Worm (Caenorhabditis elegans): ENCODE measurements around the gene C01F6.14.

DNA sequence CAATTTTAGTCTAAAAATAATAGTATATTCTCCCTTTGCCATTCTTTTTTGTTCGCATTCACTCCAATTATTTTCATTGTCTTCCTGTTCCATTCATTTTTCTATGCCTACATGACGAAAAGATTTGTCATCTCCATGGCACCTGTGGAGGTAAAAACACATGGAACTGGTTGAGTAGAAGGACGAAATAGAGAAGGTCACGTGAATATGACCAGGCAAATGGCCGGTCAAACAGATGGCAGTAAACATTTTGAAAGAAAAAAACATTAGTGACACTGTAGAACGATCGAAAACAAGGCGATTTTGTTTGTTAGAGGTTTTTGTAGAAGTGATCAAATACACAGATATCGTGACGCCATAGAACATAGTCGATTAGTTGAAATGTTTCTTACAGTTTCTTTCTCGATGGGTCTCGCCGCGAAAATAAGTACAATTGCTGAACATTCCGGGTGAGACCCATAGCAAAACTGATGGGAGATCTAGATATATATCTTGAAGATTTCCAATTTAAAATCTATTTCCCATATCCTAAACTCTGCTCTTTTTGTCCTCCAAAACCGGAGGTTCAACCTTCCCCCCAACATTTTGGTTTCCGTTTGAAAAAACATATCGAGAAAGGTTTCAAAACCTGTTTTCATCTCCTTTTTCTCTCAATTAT, 13.3 kb downstream of the C01F6.14 start:
- TF ChIP-seq lsy-2 (tag; optimal IDR thresholded peaks at IDR 0.05) = no peak
- TF ChIP-seq mls-2 (tag; optimal IDR thresholded peaks at IDR 0.05) = no peak
- no peak for TF ChIP-seq lin-13 (tag; optimal IDR thresholded peaks at IDR 0.05)
- no peak for TF ChIP-seq sptf-1 (tag; optimal IDR thresholded peaks at IDR 0.05)
- no peak for TF ChIP-seq M03D4.4 (tag; optimal IDR thresholded peaks at IDR 0.05)
- no peak for TF ChIP-seq ztf-11 (tag; optimal IDR thresholded peaks at IDR 0.05)
- no peak for TF ChIP-seq snpc-4 (tag; optimal IDR thresholded peaks at IDR 0.05)
- TF ChIP-seq nhr-12 (tag; optimal IDR thresholded peaks at IDR 0.05) = no peak
- no peak for TF ChIP-seq nhr-28 (tag; optimal IDR thresholded peaks at IDR 0.05)
- TF ChIP-seq elt-3 (tag; optimal IDR thresholded peaks at IDR 0.05) = no peak
- TF ChIP-seq nhr-237 (tag; optimal IDR thresholded peaks at IDR 0.05) = no peak
- no peak for TF ChIP-seq bed-3 (GFP tag; optimal IDR thresholded peaks at IDR 0.05)
- no peak for TF ChIP-seq unc-62 (GFP tag; optimal IDR thresholded peaks at IDR 0.05)
- TF ChIP-seq nhr-76 (tag; optimal IDR thresholded peaks at IDR 0.05) = no peak
